Worm (Caenorhabditis elegans) whole organism, young adult: ENCODE data around the gene sas-1.

Source experiments
- B0336.3 ChIP-seq: fragments of 200-800 bp; sonication (Bioruptor generic); IDR thresholded peaks from 2 replicates; pipeline ENCODE4 v1.3.6; 2022; ENCODE audit warnings: missing genetic modification characterization, missing compliant biosample characterization
- C17E4.6 ChIP-seq: fragments of 200-800 bp; sonication (Bioruptor generic); IDR thresholded peaks from 2 replicates; pipeline ENCODE4 v1.3.6; 2022; ENCODE audit warnings: missing genetic modification reagents, missing genetic modification characterization, missing compliant biosample characterization
- F22D6.2 ChIP-seq: sonication (generic microtip); optimal IDR thresholded peaks from 2 replicates; lab custom pipeline; 2016; ENCODE audit warnings: mild to moderate bottlenecking, missing genetic modification characterization, missing compliant biosample characterization
- F37B4.10 ChIP-seq: fragments of 200-800 bp; sonication (Bioruptor generic); IDR thresholded peaks from 2 replicates; pipeline ENCODE4 v1.3.6; 2022; ENCODE audit warnings: missing genetic modification characterization, missing compliant biosample characterization
- F39B2.1 ChIP-seq: fragments of 200-800 bp; sonication (Bioruptor generic); IDR thresholded peaks from 2 replicates; pipeline ENCODE4 v1.3.6; 2022; ENCODE audit warnings: missing genetic modification reagents, missing genetic modification characterization, missing compliant biosample characterization
- F49E8.2 ChIP-seq: sonication (generic microtip); optimal IDR thresholded peaks from 3 replicates; lab custom pipeline; 2017; ENCODE audit warnings: missing genetic modification characterization, mild to moderate bottlenecking, missing compliant biosample characterization, antibody characterized with exemption, moderate library complexity; ENCODE audit not compliant: insufficient read depth
- F57A8.1 ChIP-seq: fragments of 200-800 bp; sonication (Bioruptor generic); optimal IDR thresholded peaks from 2 replicates; lab custom pipeline; 2018; ENCODE audit warnings: mild to moderate bottlenecking, missing genetic modification characterization, moderate library complexity, missing compliant biosample characterization
- F57C9.4 ChIP-seq: sonication (generic microtip); optimal IDR thresholded peaks from 2 replicates; lab custom pipeline; 2017; ENCODE audit warnings: mild to moderate bottlenecking, missing genetic modification characterization, missing compliant biosample characterization
- T07F8.4 ChIP-seq: sonication (generic microtip); optimal IDR thresholded peaks from 2 replicates; lab custom pipeline; 2016; ENCODE audit warnings: mild to moderate bottlenecking, missing genetic modification characterization, moderate library complexity, missing compliant biosample characterization
- Y53G8AR.9 ChIP-seq: fragments of 200-800 bp; sonication (Bioruptor generic); conservative IDR thresholded peaks from 2 replicates; pipeline ENCODE4 v1.3.6; 2022; ENCODE audit warnings: missing genetic modification reagents, missing genetic modification characterization, missing compliant biosample characterization
- Y79H2A.3 ChIP-seq: fragments of 200-800 bp; sonication (Bioruptor generic); conservative IDR thresholded peaks from 2 replicates; pipeline ENCODE4 v1.3.6; 2022; ENCODE audit warnings: missing genetic modification reagents, missing genetic modification characterization, missing compliant biosample characterization
- ama-1 ChIP-seq, 3 experiments: fragments of 150-350 bp in 1 of 3; sonication (generic microtip) in 2 of 3; optimal IDR thresholded peaks; 2 replicates each; lab custom pipeline; 2014 to 2018; ENCODE audit warnings: missing biosample characterization in 2 of 3, missing genetic modification characterization in 2 of 3, missing genetic modification reagents in 2 of 3
- aptf-2 ChIP-seq: fragments of 200-800 bp; sonication (Bioruptor generic); conservative IDR thresholded peaks from 2 replicates; pipeline ENCODE4 v1.3.6; 2022; ENCODE audit warnings: missing genetic modification reagents, missing genetic modification characterization, missing compliant biosample characterization
- aptf-3 ChIP-seq: fragments of 200-800 bp; sonication (Bioruptor generic); IDR thresholded peaks from 2 replicates; pipeline ENCODE4 v1.3.6; 2022; ENCODE audit warnings: missing genetic modification characterization, missing compliant biosample characterization
- bed-1 ChIP-seq: fragments of 200-800 bp; sonication (Bioruptor generic); IDR thresholded peaks from 2 replicates; pipeline ENCODE4 v1.3.6; 2022; ENCODE audit warnings: missing genetic modification reagents, missing genetic modification characterization, missing compliant biosample characterization
- cebp-2 ChIP-seq: fragments of 200-800 bp; sonication (Bioruptor generic); IDR thresholded peaks from 2 replicates; pipeline ENCODE4 v1.3.6; 2022; ENCODE audit warnings: missing genetic modification characterization, missing compliant biosample characterization
- ceh-100 ChIP-seq: fragments of 200-800 bp; sonication (Bioruptor generic); IDR thresholded peaks from 2 replicates; pipeline ENCODE4 v1.3.6; 2022; ENCODE audit warnings: missing genetic modification reagents, missing genetic modification characterization, missing compliant biosample characterization
- die-1 ChIP-seq: sonication (generic microtip); optimal IDR thresholded peaks from 2 replicates; lab custom pipeline; 2016; ENCODE audit warnings: missing genotype, mild to moderate bottlenecking, missing genetic modification characterization, missing compliant biosample characterization
- egl-44 ChIP-seq: fragments of 200-800 bp; sonication (Bioruptor generic); IDR thresholded peaks from 2 replicates; pipeline ENCODE4 v1.3.6; 2022; ENCODE audit warnings: missing genetic modification reagents, missing genetic modification characterization, missing compliant biosample characterization
- egrh-3 ChIP-seq: fragments of 200-800 bp; sonication (Bioruptor generic); IDR thresholded peaks from 2 replicates; pipeline ENCODE4 v1.3.6; 2022; ENCODE audit warnings: missing genetic modification reagents, missing genetic modification characterization, missing compliant biosample characterization
- ets-4 ChIP-seq: fragments of 200-800 bp; sonication (Bioruptor generic); optimal IDR thresholded peaks from 2 replicates; lab custom pipeline; 2018; ENCODE audit warnings: mild to moderate bottlenecking, missing genetic modification characterization, missing compliant biosample characterization
- fkh-3 ChIP-seq: sonication (generic microtip); optimal IDR thresholded peaks from 2 replicates; lab custom pipeline; 2016; ENCODE audit warnings: mild to moderate bottlenecking, missing genetic modification characterization, missing compliant biosample characterization
- him-1 ChIP-seq: sonication (generic microtip); optimal IDR thresholded peaks from 2 replicates; lab custom pipeline; 2016; ENCODE audit warnings: missing genotype, missing genetic modification reagents, missing genetic modification characterization, missing compliant biosample characterization
- hmg-20 ChIP-seq: fragments of 200-800 bp; sonication (Bioruptor generic); IDR thresholded peaks from 2 replicates; pipeline ENCODE4 v1.3.6; 2022; ENCODE audit warnings: missing genetic modification reagents, missing genetic modification characterization, missing compliant biosample characterization
- lag-1 ChIP-seq: fragments of 200-800 bp; sonication (Bioruptor generic); IDR thresholded peaks from 2 replicates; pipeline ENCODE4 v1.3.6; 2022; ENCODE audit warnings: missing genetic modification reagents, missing genetic modification characterization, missing compliant biosample characterization
- let-607 ChIP-seq, 2 experiments: fragments of 200-800 bp in 1 of 2; sonication (Bioruptor generic) in 1 of 2; sonication (generic microtip) in 1 of 2; optimal IDR thresholded peaks; 2 replicates each; lab custom pipeline; 2016 to 2018; ENCODE audit warnings: mild to moderate bottlenecking in 2 of 2, missing compliant biosample characterization in 2 of 2, missing genetic modification characterization in 2 of 2, moderate library complexity in 2 of 2, missing genotype in 1 of 2
- lin-26 ChIP-seq: fragments of 200-800 bp; sonication (Bioruptor generic); IDR thresholded peaks from 2 replicates; pipeline ENCODE4 v1.3.6; 2022; ENCODE audit warnings: missing genetic modification reagents, missing genetic modification characterization, missing compliant biosample characterization
- lsy-27 ChIP-seq: sonication (generic microtip); optimal IDR thresholded peaks from 2 replicates; lab custom pipeline; 2017; ENCODE audit warnings: missing genetic modification characterization, mild to moderate bottlenecking, missing compliant biosample characterization, antibody characterized with exemption, missing genotype, borderline replicate concordance; ENCODE audit not compliant: insufficient read depth
- madf-10 ChIP-seq: sonication (generic microtip); optimal IDR thresholded peaks from 2 replicates; lab custom pipeline; 2016; ENCODE audit warnings: mild to moderate bottlenecking, missing genetic modification characterization, missing compliant biosample characterization
- madf-3 ChIP-seq: fragments of 200-800 bp; sonication (Bioruptor generic); IDR thresholded peaks from 2 replicates; pipeline ENCODE4 v1.3.6; 2022; ENCODE audit warnings: missing genetic modification reagents, missing genetic modification characterization, missing compliant biosample characterization
- mcd-1 ChIP-seq: fragments of 200-800 bp; sonication (Bioruptor generic); IDR thresholded peaks from 2 replicates; pipeline ENCODE4 v1.3.6; 2022; ENCODE audit warnings: missing genetic modification reagents, missing genetic modification characterization, missing compliant biosample characterization
- mel-28 ChIP-seq: sonication (generic microtip); optimal IDR thresholded peaks from 2 replicates; lab custom pipeline; 2016; ENCODE audit warnings: borderline replicate concordance, mild to moderate bottlenecking, missing genetic modification characterization, missing compliant biosample characterization
- nhr-179 ChIP-seq: sonication (generic microtip); optimal IDR thresholded peaks from 2 replicates; lab custom pipeline; 2016; ENCODE audit warnings: mild to moderate bottlenecking, missing genetic modification characterization, missing compliant biosample characterization
- sdz-38 ChIP-seq: sonication (generic microtip); optimal IDR thresholded peaks from 2 replicates; lab custom pipeline; 2016; ENCODE audit warnings: missing genotype, missing genetic modification characterization, missing compliant biosample characterization
- sea-2 ChIP-seq: fragments of 200-800 bp; sonication (Bioruptor generic); IDR thresholded peaks from 2 replicates; pipeline ENCODE4 v1.3.6; 2022; ENCODE audit warnings: missing genetic modification characterization, missing compliant biosample characterization
- zfh-2 ChIP-seq: fragments of 200-800 bp; sonication (Bioruptor generic); conservative IDR thresholded peaks from 2 replicates; pipeline ENCODE4 v1.3.6; 2022; ENCODE audit warnings: missing genetic modification reagents, missing genetic modification characterization, missing compliant biosample characterization
- ztf-25 ChIP-seq: fragments of 200-800 bp; sonication (Bioruptor generic); IDR thresholded peaks from 2 replicates; pipeline ENCODE4 v1.3.6; 2022; ENCODE audit warnings: missing genetic modification reagents, missing genetic modification characterization, missing compliant biosample characterization
- ztf-26 ChIP-seq: sonication (generic microtip); optimal IDR thresholded peaks from 2 replicates; lab custom pipeline; 2017; ENCODE audit warnings: missing genetic modification characterization, missing compliant biosample characterization
- ztf-6 ChIP-seq: fragments of 200-800 bp; sonication (Bioruptor generic); IDR thresholded peaks from 2 replicates; pipeline ENCODE4 v1.3.6; 2022; ENCODE audit warnings: missing genetic modification reagents, missing genetic modification characterization, missing compliant biosample characterization

Gene sas-1

DNA sequence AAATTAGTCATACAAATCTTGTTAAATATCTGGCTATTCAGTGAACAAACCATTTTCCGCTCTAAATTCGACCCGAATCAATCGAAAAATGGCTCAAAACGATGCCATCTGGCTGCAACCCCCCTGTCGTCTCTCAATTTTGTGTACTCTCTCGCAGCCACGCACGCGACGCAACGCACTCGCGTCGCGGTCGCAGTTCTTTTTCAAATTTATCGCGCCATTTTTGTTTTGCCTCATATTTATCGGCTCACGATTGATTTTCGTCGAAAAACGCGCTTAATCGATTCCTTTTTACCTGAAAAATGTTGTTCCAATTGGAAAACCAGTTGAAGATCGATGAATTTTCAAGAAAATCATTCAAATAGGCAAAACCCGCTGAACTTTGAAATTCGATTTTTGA lies 14.6 kb downstream of the sas-1 start (continued):
- TF ChIP-seq him-1 (tag; lab: Kevin White, UChicago) = peak; percentile 40

ce11 chrIII:12714266-12714665 lies 15.0 kb downstream of the sas-1 start, which contains the start of gene ssl-1:
ssl-1 (plus strand) TSS chrIII:12714566.
- TF ChIP-seq sea-2 (GFP tag; lab: Robert Waterston, UW) (no peak), F57C9.4 (tag; lab: Kevin White, UChicago) (no peak), F37B4.10 (no peak), hmg-20 (GFP tag; lab: Robert Waterston, UW) (no peak), C17E4.6 (GFP tag; lab: Robert Waterston, UW) (no peak), lsy-27 (tag; lab: Kevin White, UChicago) (no peak), let-607 (tag; optimal IDR thresholded peaks at IDR 0.05; lab: Kevin White, UChicago) (no peak), lin-26 (GFP tag; lab: Robert Waterston, UW) (no peak), him-1 (tag; lab: Kevin White, UChicago) (no peak), Y79H2A.3 (GFP tag; lab: Robert Waterston, UW) (no peak), ama-1 (optimal IDR thresholded peaks at IDR 0.05; lab: Kevin White, UChicago) (no peak), ama-1 (GFP tag; optimal IDR thresholded peaks at IDR 0.05; lab: Kevin White, UChicago) (no peak)

- TF ChIP-seq ztf-25 = no peak
- peak; percentile 35; the same call in 1 of the 2 replicates for TF ChIP-seq lin-26 (GFP tag; lab: Robert Waterston, UW)
- peak; percentile 54; the same call in 1 of the 2 replicates for TF ChIP-seq egrh-3 (GFP tag; lab: Robert Waterston, UW)
- no peak for TF ChIP-seq F49E8.2 (tag; lab: Kevin White, UChicago)
- peak; percentile 81 for TF ChIP-seq zfh-2
These were observed 28.9 kb downstream of the sas-1 start for ce11 chrIII:12728149-12728548.

ce11 chrIII:12738935-12739334 lies 39.6 kb downstream of the sas-1 start:
- TF ChIP-seq ztf-26 (tag; lab: Kevin White, UChicago) (no peak), madf-3 (GFP tag; lab: Robert Waterston, UW) (no peak), madf-10 (tag; lab: Kevin White, UChicago) (no peak)

ce11 chrIII:12740313-12740712 lies 41.0 kb downstream of the sas-1 start:
- TF ChIP-seq aptf-2 (GFP tag; lab: Robert Waterston, UW) = no peak
- no peak for TF ChIP-seq sdz-38 (tag; lab: Kevin White, UChicago)
- TF ChIP-seq egl-44 (GFP tag; lab: Robert Waterston, UW) = no peak
- no peak for TF ChIP-seq madf-3 (GFP tag; lab: Robert Waterston, UW)
- no peak for TF ChIP-seq ztf-6 (GFP tag; lab: Robert Waterston, UW)
- no peak for TF ChIP-seq T07F8.4 (tag; lab: Kevin White, UChicago)
- TF ChIP-seq bed-1 (GFP tag; lab: Robert Waterston, UW) = no peak
- TF ChIP-seq aptf-3 (GFP tag; lab: Robert Waterston, UW) = no peak
- TF ChIP-seq B0336.3 (GFP tag; lab: Robert Waterston, UW) = no peak
- no peak for TF ChIP-seq fkh-3 (tag; lab: Kevin White, UChicago)
- no peak for TF ChIP-seq lag-1 (GFP tag; lab: Robert Waterston, UW)
- TF ChIP-seq C17E4.6 (GFP tag; lab: Robert Waterston, UW) = no peak
- TF ChIP-seq F57C9.4 (tag; lab: Kevin White, UChicago) = no peak

DNA sequence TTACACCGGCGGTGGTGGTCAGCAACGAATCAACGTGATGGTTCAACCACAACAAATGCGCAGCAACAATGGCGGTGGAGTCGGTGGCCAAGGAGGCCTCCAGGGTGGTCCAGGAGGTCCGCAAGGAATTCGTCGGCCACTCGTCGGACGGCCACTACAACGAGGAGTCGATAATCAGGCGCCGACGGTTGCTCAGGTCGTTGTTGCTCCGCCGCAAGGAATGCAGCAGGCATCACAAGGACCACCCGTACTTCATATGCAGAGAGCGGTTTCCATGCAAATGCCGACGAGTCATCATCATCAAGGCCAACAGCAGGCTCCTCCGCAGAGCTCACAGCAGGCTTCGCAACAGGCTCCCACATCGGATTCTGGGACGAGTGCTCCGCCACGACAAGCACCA lies 44.2 kb downstream of the sas-1 start:
- TF ChIP-seq Y53G8AR.9 (GFP tag; lab: Robert Waterston, UW) = no peak
- no peak for TF ChIP-seq ceh-100
- TF ChIP-seq T07F8.4 (tag; lab: Kevin White, UChicago) = no peak
- TF ChIP-seq aptf-3 (GFP tag; lab: Robert Waterston, UW) = no peak
- TF ChIP-seq ets-4 (GFP tag; lab: Kevin White, UChicago) = no peak
- TF ChIP-seq die-1 = no peak
- TF ChIP-seq mel-28 = no peak
- TF ChIP-seq mcd-1 (GFP tag; lab: Robert Waterston, UW) = no peak
- no peak for TF ChIP-seq F39B2.1
- no peak for TF ChIP-seq F57A8.1 (GFP tag; lab: Kevin White, UChicago)
- TF ChIP-seq F22D6.2 = no peak
- TF ChIP-seq cebp-2 = no peak
- peak; percentile 50; the same call in 1 of the 2 replicates for TF ChIP-seq egrh-3 (GFP tag; lab: Robert Waterston, UW)
- TF ChIP-seq F49E8.2 (tag; lab: Kevin White, UChicago) = no peak
- TF ChIP-seq nhr-179 (tag; lab: Kevin White, UChicago) = no peak
- no peak for TF ChIP-seq sdz-38 (tag; lab: Kevin White, UChicago)
